Worm (Caenorhabditis elegans) whole organism, L1 larva: Measurements from ENCODE around the gene C06H5.14.
A peak's percentile ranks its signal among the peaks of the same experiment; 100 is the strongest.

Experiments used
- C16A3.4 ChIP-seq: fragments of 150-350 bp; optimal IDR thresholded peaks from 2 replicates; lab custom pipeline; 2014; ENCODE audit warnings: missing biosample characterization, missing genetic modification characterization
- C34B4.2 ChIP-seq: sonication (generic microtip); optimal IDR thresholded peaks from 2 replicates; lab custom pipeline; 2017; ENCODE audit warnings: mild to moderate bottlenecking, missing genetic modification characterization, missing compliant biosample characterization
- F16B12.6 ChIP-seq: fragments of 150-350 bp; optimal IDR thresholded peaks from 2 replicates; lab custom pipeline; 2014; ENCODE audit warnings: missing biosample characterization, missing genetic modification characterization
- aha-1 ChIP-seq: fragments of 150-350 bp; optimal IDR thresholded peaks from 2 replicates; lab custom pipeline; 2014; ENCODE audit warnings: missing biosample characterization, missing genetic modification characterization
- blmp-1 ChIP-seq: fragments of 150-350 bp; optimal IDR thresholded peaks from 2 replicates; lab custom pipeline; 2014; ENCODE audit warnings: missing biosample characterization, missing genetic modification characterization
- ceh-8 ChIP-seq: fragments of 200-800 bp; sonication (Bioruptor generic); optimal IDR thresholded peaks from 2 replicates; lab custom pipeline; 2018; ENCODE audit warnings: mild to moderate bottlenecking, missing genetic modification characterization, moderate library complexity, missing compliant biosample characterization
- efl-1 ChIP-seq, 4 experiments: fragments of 150-350 bp; optimal IDR thresholded peaks in 3 of 4; peaks in 1 of 4; 1 replicate in 1 of 4; 2 replicates in 3 of 4; lab custom pipeline; 2014; ENCODE audit warnings: missing biosample characterization in 2 of 4, missing genetic modification characterization in 2 of 4, missing genetic modification reagents in 2 of 4
- egl-13 ChIP-seq: sonication (generic microtip); optimal IDR thresholded peaks from 2 replicates; lab custom pipeline; 2016; ENCODE audit warnings: missing genotype, missing genetic modification reagents, missing genetic modification characterization, missing compliant biosample characterization
- egl-27 ChIP-seq, 2 experiments: fragments of 150-350 bp in 1 of 2; sonication (generic microtip); optimal IDR thresholded peaks; 3 replicates each; lab custom pipeline; 2017 to 2018; ENCODE audit warnings: missing biosample characterization in 2 of 2, missing genetic modification characterization in 2 of 2, missing genetic modification reagents in 2 of 2
- ets-5 ChIP-seq: fragments of 200-800 bp; sonication (Bioruptor generic); IDR thresholded peaks from 2 replicates; pipeline ENCODE4 v1.3.6; 2022; ENCODE audit warnings: missing genetic modification characterization, missing compliant biosample characterization
- fkh-10 ChIP-seq: sonication (generic microtip); optimal IDR thresholded peaks from 2 replicates; lab custom pipeline; 2017; ENCODE audit warnings: missing biosample characterization, missing genetic modification reagents, missing genetic modification characterization
- fkh-4 ChIP-seq: sonication (generic microtip); optimal IDR thresholded peaks from 2 replicates; lab custom pipeline; 2016; ENCODE audit warnings: missing compliant biosample characterization, missing genetic modification characterization, borderline replicate concordance
- fkh-8 ChIP-seq: sonication (generic microtip); optimal IDR thresholded peaks from 2 replicates; lab custom pipeline; 2016; ENCODE audit warnings: mild to moderate bottlenecking, missing genetic modification characterization, missing compliant biosample characterization
- fos-1 ChIP-seq: fragments of 150-350 bp; optimal IDR thresholded peaks from 2 replicates; lab custom pipeline; 2014; ENCODE audit warnings: missing biosample characterization, missing genetic modification characterization
- hlh-4 ChIP-seq: sonication (generic microtip); optimal IDR thresholded peaks from 2 replicates; lab custom pipeline; 2016; ENCODE audit warnings: mild to moderate bottlenecking, missing genetic modification characterization, missing compliant biosample characterization
- hpl-2 ChIP-seq: fragments of 150-350 bp; optimal IDR thresholded peaks from 2 replicates; lab custom pipeline; 2014; ENCODE audit warnings: missing biosample characterization, missing genetic modification reagents, missing genetic modification characterization
- isw-1 ChIP-seq: fragments of 200-800 bp; sonication (Bioruptor generic); IDR thresholded peaks from 2 replicates; pipeline ENCODE4 v1.3.6; 2022; ENCODE audit warnings: missing genetic modification characterization, missing compliant biosample characterization
- lin-13 ChIP-seq: fragments of 150-350 bp; optimal IDR thresholded peaks from 2 replicates; lab custom pipeline; 2014; ENCODE audit warnings: missing biosample characterization, missing genetic modification reagents, missing genetic modification characterization
- lin-15B ChIP-seq: fragments of 150-350 bp; sonication (generic microtip); optimal IDR thresholded peaks from 3 replicates; lab custom pipeline; 2014; ENCODE audit warnings: missing biosample characterization, missing genetic modification characterization
- lin-39 ChIP-seq: fragments of 150-350 bp; optimal IDR thresholded peaks from 2 replicates; lab custom pipeline; 2014; ENCODE audit warnings: missing biosample characterization, missing genetic modification reagents, missing genetic modification characterization
- lir-3 ChIP-seq: sonication (generic microtip); optimal IDR thresholded peaks from 2 replicates; lab custom pipeline; 2016; ENCODE audit warnings: mild to moderate bottlenecking, missing genetic modification characterization, moderate library complexity, missing compliant biosample characterization; ENCODE audit not compliant: poor library complexity
- lsy-2 ChIP-seq, 2 experiments: fragments of 150-350 bp; optimal IDR thresholded peaks; 2 replicates each; lab custom pipeline; 2014; ENCODE audit warnings: missing biosample characterization in 2 of 2, missing genetic modification characterization in 2 of 2
- mef-2 ChIP-seq: fragments of 150-350 bp; optimal IDR thresholded peaks from 2 replicates; lab custom pipeline; 2014; ENCODE audit warnings: missing biosample characterization, missing genetic modification characterization
- nhr-11 ChIP-seq: fragments of 150-350 bp; optimal IDR thresholded peaks from 2 replicates; lab custom pipeline; 2014; ENCODE audit warnings: missing biosample characterization, missing genetic modification characterization
- nhr-12 ChIP-seq: sonication (generic microtip); optimal IDR thresholded peaks from 2 replicates; lab custom pipeline; 2017; ENCODE audit warnings: missing biosample characterization, missing genetic modification characterization
- nhr-19 ChIP-seq: fragments of 200-800 bp; sonication (Bioruptor generic); conservative IDR thresholded peaks from 2 replicates; pipeline ENCODE4 v1.3.6; 2022; ENCODE audit warnings: missing genetic modification characterization, missing compliant biosample characterization
- nhr-20 ChIP-seq: sonication (generic microtip); optimal IDR thresholded peaks from 2 replicates; lab custom pipeline; 2016; ENCODE audit warnings: mild to moderate bottlenecking, missing genetic modification characterization, missing compliant biosample characterization
- nhr-237 ChIP-seq: fragments of 150-350 bp; optimal IDR thresholded peaks from 2 replicates; lab custom pipeline; 2014; ENCODE audit warnings: missing biosample characterization, missing genetic modification characterization
- nhr-47 ChIP-seq: sonication (generic microtip); optimal IDR thresholded peaks from 2 replicates; lab custom pipeline; 2016; ENCODE audit warnings: mild to moderate bottlenecking, missing genetic modification characterization, moderate library complexity, missing compliant biosample characterization
- nhr-85 ChIP-seq: sonication (generic microtip); peaks from one replicate; lab custom pipeline; 2016; ENCODE audit warnings: missing genetic modification characterization, inconsistent platforms, missing compliant biosample characterization
- pag-3 ChIP-seq: sonication (generic microtip); optimal IDR thresholded peaks from 2 replicates; lab custom pipeline; 2017; ENCODE audit warnings: missing genetic modification characterization, mild to moderate bottlenecking, missing compliant biosample characterization, antibody characterized with exemption, borderline replicate concordance; ENCODE audit not compliant: insufficient read depth
- pqm-1 ChIP-seq: sonication (generic microtip); optimal IDR thresholded peaks from 3 replicates; lab custom pipeline; 2017; ENCODE audit warnings: missing biosample characterization, missing genetic modification characterization
- rnt-1 ChIP-seq: sonication (generic microtip); optimal IDR thresholded peaks from 2 replicates; lab custom pipeline; 2016; ENCODE audit warnings: mild to moderate bottlenecking, missing genetic modification characterization, moderate library complexity, missing compliant biosample characterization
- snpc-4 ChIP-seq: fragments of 150-350 bp; optimal IDR thresholded peaks from 2 replicates; lab custom pipeline; 2014; ENCODE audit warnings: missing biosample characterization, missing genetic modification characterization
- sptf-1 ChIP-seq: fragments of 150-350 bp; optimal IDR thresholded peaks from 2 replicates; lab custom pipeline; 2014; ENCODE audit warnings: missing biosample characterization, missing genetic modification characterization
- swsn-7 ChIP-seq: sonication (generic microtip); optimal IDR thresholded peaks from 2 replicates; lab custom pipeline; 2016; ENCODE audit warnings: missing genetic modification characterization, missing compliant biosample characterization
- tbx-2 ChIP-seq: sonication (generic microtip); optimal IDR thresholded peaks from 2 replicates; lab custom pipeline; 2016; ENCODE audit warnings: missing genetic modification characterization, missing compliant biosample characterization
- tlp-1 ChIP-seq: fragments of 150-350 bp; optimal IDR thresholded peaks from 2 replicates; lab custom pipeline; 2014; ENCODE audit warnings: missing biosample characterization, missing genetic modification characterization
- unc-86 ChIP-seq: sonication (generic microtip); optimal IDR thresholded peaks from 2 replicates; lab custom pipeline; 2016; ENCODE audit warnings: missing genetic modification characterization, missing compliant biosample characterization
- unc-98 ChIP-seq: fragments of 200-800 bp; sonication (Bioruptor generic); IDR thresholded peaks from 2 replicates; pipeline ENCODE4 v1.3.6; 2022; ENCODE audit warnings: missing genetic modification characterization, missing compliant biosample characterization
- xbp-1 ChIP-seq: sonication (generic microtip); optimal IDR thresholded peaks from 2 replicates; lab custom pipeline; 2016; ENCODE audit warnings: missing genetic modification characterization, missing compliant biosample characterization
- zip-4 ChIP-seq: fragments of 200-800 bp; sonication (Bioruptor generic); optimal IDR thresholded peaks from 2 replicates; lab custom pipeline; 2018; ENCODE audit warnings: mild to moderate bottlenecking, missing genetic modification characterization, moderate library complexity, missing compliant biosample characterization
- ztf-11 ChIP-seq, 2 experiments: sonication (generic microtip); optimal IDR thresholded peaks; 2 replicates each; lab custom pipeline; 2016 to 2017; ENCODE audit warnings: missing genetic modification characterization in 2 of 2, missing biosample characterization in 1 of 2, missing compliant biosample characterization in 1 of 2
- ztf-4 ChIP-seq: fragments of 150-350 bp; optimal IDR thresholded peaks from 2 replicates; lab custom pipeline; 2014; ENCODE audit warnings: missing biosample characterization, missing genetic modification characterization

The C06H5.14 gene

ce11 chrV:17947266-17947665 is 43.3 kb downstream of the C06H5.14 start:
- TF ChIP-seq efl-1 (optimal IDR thresholded peaks at IDR 0.05; lab: Kevin White, UChicago) (no peak), efl-1 (GFP tag; optimal IDR thresholded peaks at IDR 0.05 in 1 of 2; lab: Kevin White, UChicago) (peak in 1 of 2 experiments; percentile 57), nhr-85 (tag; lab: Kevin White, UChicago) (no peak), egl-13 (tag; lab: Kevin White, UChicago) (no peak)

ce11 chrV:17948036-17948691 is 44.2 kb downstream of the C06H5.14 start:
- no peak for TF ChIP-seq nhr-237 (tag; lab: Kevin White, UChicago)
- no peak for TF ChIP-seq fkh-4 (tag; lab: Kevin White, UChicago)
- TF ChIP-seq efl-1 (optimal IDR thresholded peaks at IDR 0.05; lab: Kevin White, UChicago): no peak
- TF ChIP-seq efl-1 (GFP tag; optimal IDR thresholded peaks at IDR 0.05 in 1 of 2; lab: Kevin White, UChicago): peak in 1 of 2 experiments; percentile 64

- TF ChIP-seq blmp-1 (no peak), egl-13 (tag; lab: Kevin White, UChicago) (no peak), lir-3 (no peak), ztf-4 (tag; lab: Kevin White, UChicago) (no peak), unc-86 (tag; lab: Kevin White, UChicago) (no peak), nhr-11 (tag; lab: Kevin White, UChicago) (no peak), lsy-2 (tag; optimal IDR thresholded peaks at IDR 0.05; lab: Kevin White, UChicago) (no peak), isw-1 (GFP tag; lab: Robert Waterston, UW) (no peak)
Observed at ce11 chrV:17949093-17949492, 45.2 kb downstream of the C06H5.14 start, which contains the start of gene dpy-21. Gene dpy-21 (minus strand): TSS chrV:17949193.

- TF ChIP-seq C34B4.2 (tag; lab: Kevin White, UChicago): no peak
- TF ChIP-seq hpl-2: peak; percentile 51
- TF ChIP-seq nhr-12 (tag; lab: Kevin White, UChicago): no peak
- peak; percentile 80 for TF ChIP-seq aha-1 (tag; lab: Kevin White, UChicago)
- TF ChIP-seq zip-4 (GFP tag; lab: Kevin White, UChicago): peak; percentile 72
- no peak for TF ChIP-seq ets-5
- peak in 1 of 2 experiments; percentile 92 for TF ChIP-seq ztf-11 (tag; optimal IDR thresholded peaks at IDR 0.05; lab: Kevin White, UChicago)
- peak; percentile 95 for TF ChIP-seq rnt-1 (tag; lab: Kevin White, UChicago)
- TF ChIP-seq sptf-1 (tag; lab: Kevin White, UChicago): no peak
- TF ChIP-seq nhr-19 (GFP tag; lab: Robert Waterston, UW): peak; percentile 89
- TF ChIP-seq nhr-237 (tag; lab: Kevin White, UChicago): peak; percentile 90
- TF ChIP-seq egl-27 (tag; optimal IDR thresholded peaks at IDR 0.05; lab: Kevin White, UChicago): peak; percentile 2 to 41
- TF ChIP-seq lin-13: peak; percentile 98
- peak; percentile 97 for TF ChIP-seq fkh-8
- no peak for TF ChIP-seq hlh-4 (tag; lab: Kevin White, UChicago)
- TF ChIP-seq mef-2 (tag; lab: Kevin White, UChicago): peak; percentile 80
- TF ChIP-seq nhr-20 (tag; lab: Kevin White, UChicago): peak; percentile 92
- peak; percentile 94 for TF ChIP-seq lin-15B (tag; lab: Kevin White, UChicago)
- TF ChIP-seq lin-39: no peak
- TF ChIP-seq C16A3.4: peak; percentile 94
- TF ChIP-seq swsn-7: peak; percentile 92
- TF ChIP-seq fos-1 (tag; lab: Kevin White, UChicago): peak; percentile 84
- TF ChIP-seq F16B12.6 (tag; lab: Kevin White, UChicago): peak; percentile 69
- TF ChIP-seq pag-3 (tag; lab: Kevin White, UChicago): no peak
- TF ChIP-seq snpc-4: peak; percentile 78
- TF ChIP-seq ceh-8 (GFP tag; lab: Kevin White, UChicago): peak; percentile 92
- TF ChIP-seq pqm-1 (tag; lab: Kevin White, UChicago): no peak
- TF ChIP-seq unc-98 (GFP tag; lab: Robert Waterston, UW): peak; percentile 94
- peak; percentile 86 for TF ChIP-seq xbp-1 (tag; lab: Kevin White, UChicago)
- TF ChIP-seq tlp-1: no peak
- peak; percentile 95 for TF ChIP-seq nhr-47 (tag; lab: Kevin White, UChicago)
- TF ChIP-seq fkh-10: peak; percentile 89
- TF ChIP-seq tbx-2 (tag; lab: Kevin White, UChicago): peak; percentile 93
Observed at ce11 chrV:17951172-17951999, 47.5 kb downstream of the C06H5.14 start, which contains the start of gene Y59A8B.24. Gene Y59A8B.24 (plus strand): TSS chrV:17951949.
